Fruit fly (Drosophila melanogaster): Measurements from ENCODE around the gene CG43182.

CG43182 gene

DNA sequence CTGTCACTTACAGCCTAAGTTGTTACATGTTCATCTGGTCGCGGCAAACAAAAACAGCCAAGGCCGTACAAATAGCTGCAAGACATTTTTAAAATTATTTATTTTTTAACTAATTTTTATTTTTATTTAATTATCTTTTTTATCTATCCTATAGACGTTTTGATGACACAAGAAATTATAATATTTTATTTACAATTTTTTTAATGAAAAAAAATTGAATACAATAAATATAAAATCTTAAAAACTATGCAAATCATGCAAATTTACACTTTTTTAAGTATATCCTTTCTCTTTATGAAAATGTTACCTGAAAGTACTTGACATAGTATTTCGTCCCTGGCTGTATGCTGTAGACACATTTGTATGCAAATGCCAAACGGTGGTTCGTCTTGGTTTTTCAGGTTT, 14.7 kb upstream of the CG43182 start (continued):
- TF ChIP-seq aop (GFP tag; IDR thresholded peaks at IDR 0.05): no peak
- TF ChIP-seq CG4360 (GFP tag; IDR thresholded peaks at IDR 0.05): no peak
- peak; percentile 58; the same call in 1 of the 2 replicates for TF ChIP-seq CG17328 (GFP tag; IDR thresholded peaks at IDR 0.05)
- peak; percentile 78 for TF ChIP-seq Hmr (GFP tag; optimal IDR thresholded peaks at IDR 0.05)
- TF ChIP-seq D (optimal IDR thresholded peaks at IDR 0.05): no peak
- TF ChIP-seq D (GFP tag; optimal IDR thresholded peaks at IDR 0.05): peak; percentile 70
- no peak for TF ChIP-seq C15 (GFP tag; IDR thresholded peaks at IDR 0.05)
- TF ChIP-seq Sry-β (GFP tag; optimal IDR thresholded peaks at IDR 0.05): no peak
- TF ChIP-seq Dref (GFP tag; IDR thresholded peaks at IDR 0.05): no peak
- peak; percentile 57 for TF ChIP-seq Med (GFP tag)
- TF ChIP-seq Jarid2 (GFP tag; optimal IDR thresholded peaks at IDR 0.05): peak; percentile 38
- peak; percentile 75 for TF ChIP-seq stc (GFP tag; IDR thresholded peaks at IDR 0.05)
- TF ChIP-seq unc-4 (GFP tag; IDR thresholded peaks at IDR 0.05; ENCODE audit: partially characterized antibody): no peak
- TF ChIP-seq tap (tag; optimal IDR thresholded peaks at IDR 0.05): peak; percentile 78
- TF ChIP-seq emc (GFP tag; optimal IDR thresholded peaks at IDR 0.05): no peak
- peak; percentile 59 for TF ChIP-seq CG4328 (GFP tag; optimal IDR thresholded peaks at IDR 0.05)
- TF ChIP-seq CG1602 (GFP tag; optimal IDR thresholded peaks at IDR 0.05): peak; percentile 35
- TF ChIP-seq CG7357 (GFP tag; IDR thresholded peaks at IDR 0.05): peak; percentile 40; the same call in 1 of the 3 replicates
- peak; percentile 91 for TF ChIP-seq CG11504 (tag; optimal IDR thresholded peaks at IDR 0.05)
- TF ChIP-seq z (GFP tag; IDR thresholded peaks at IDR 0.05): no peak
- TF ChIP-seq HLH3B (GFP tag; IDR thresholded peaks at IDR 0.05): peak; percentile 60; the same call in 1 of the 2 replicates
- no peak for TF ChIP-seq CG3065 (GFP tag; optimal IDR thresholded peaks at IDR 0.05)
- TF ChIP-seq trh (GFP tag; optimal IDR thresholded peaks at IDR 0.05): peak; percentile 15
- no peak for TF ChIP-seq CG3726 (GFP tag; IDR thresholded peaks at IDR 0.05)
- no peak for TF ChIP-seq chinmo (GFP tag; IDR thresholded peaks at IDR 0.05; ENCODE audit: partially characterized antibody)
- peak; percentile 43; the same call in 1 of the 2 replicates for TF ChIP-seq CG3847 (GFP tag; IDR thresholded peaks at IDR 0.05)
- TF ChIP-seq Ada2b (GFP tag; IDR thresholded peaks at IDR 0.05): no peak; the same call in 1 of the 2 replicates
- TF ChIP-seq phol (tag; optimal IDR thresholded peaks at IDR 0.05): peak; percentile 85
- TF ChIP-seq cas (GFP tag; IDR thresholded peaks at IDR 0.05): no peak
- TF ChIP-seq usp (GFP tag; optimal IDR thresholded peaks at IDR 0.05): no peak
- TF ChIP-seq yki (optimal IDR thresholded peaks at IDR 0.05): no peak
- no peak for TF ChIP-seq Dll (GFP tag; IDR thresholded peaks at IDR 0.05; ENCODE audit: partially characterized antibody)
- no peak for TF ChIP-seq ken (GFP tag; IDR thresholded peaks at IDR 0.05)
- 0 out of 2 replicates have a peak, but pooled peaks have one; percentile 20 for TF ChIP-seq al (GFP tag; IDR thresholded peaks at IDR 0.05)
- TF ChIP-seq CG1832 (GFP tag; optimal IDR thresholded peaks at IDR 0.05): no peak
- TF ChIP-seq CG4282 (GFP tag; optimal IDR thresholded peaks at IDR 0.05): no peak
- peak; percentile 82 for TF ChIP-seq CG17385 (GFP tag; optimal IDR thresholded peaks at IDR 0.05)
- no peak for TF ChIP-seq Trl (optimal IDR thresholded peaks at IDR 0.05)
- TF ChIP-seq Trl (GFP tag; optimal IDR thresholded peaks at IDR 0.05): no peak
- peak; percentile 47 for TF ChIP-seq sqz (GFP tag; optimal IDR thresholded peaks at IDR 0.05)
- TF ChIP-seq CG32767 (GFP tag; IDR thresholded peaks at IDR 0.05): peak; percentile 77
- no peak for TF ChIP-seq CG16779 (GFP tag; IDR thresholded peaks at IDR 0.05)
- TF ChIP-seq ase (GFP tag; IDR thresholded peaks at IDR 0.05): 0 out of 3 replicates have a peak, but pooled peaks have one; percentile 41
- TF ChIP-seq klu (GFP tag; IDR thresholded peaks at IDR 0.05): no peak; the same call in 1 of the 2 replicates
- peak in 1 of 2 experiments; percentile 36 for TF ChIP-seq Pdp1 (GFP tag; optimal IDR thresholded peaks at IDR 0.05)
- TF ChIP-seq NC2β (GFP tag; optimal IDR thresholded peaks at IDR 0.05): no peak
- TF ChIP-seq CG2202 (tag; optimal IDR thresholded peaks at IDR 0.05): peak; percentile 40
- peak; percentile 90 for TF ChIP-seq CG31441 (GFP tag; IDR thresholded peaks at IDR 0.05)
- peak; percentile 72 for TF ChIP-seq Deaf1 (tag; optimal IDR thresholded peaks at IDR 0.05)
- TF ChIP-seq hbn (GFP tag; IDR thresholded peaks at IDR 0.05; ENCODE audit: partially characterized antibody): no peak
- no peak for TF ChIP-seq Adf1 (GFP tag; IDR thresholded peaks at IDR 0.05)
- peak; percentile 57 for TF ChIP-seq abd-A (tag; optimal IDR thresholded peaks at IDR 0.05)
- peak; percentile 48; the same call in 1 of the 2 replicates for TF ChIP-seq CG14014 (GFP tag; IDR thresholded peaks at IDR 0.05)
